Worm (Caenorhabditis elegans) whole organism, L4/young adult: ENCODE results near the gene grl-2.

Experiments
- dao-5 ChIP-seq: sonication (generic microtip); optimal IDR thresholded peaks from 2 replicates; lab custom pipeline; 2016; ENCODE audit warnings: missing genotype, missing genetic modification characterization, moderate library complexity, missing compliant biosample characterization
- him-1 ChIP-seq: sonication (generic microtip); optimal IDR thresholded peaks from 2 replicates; lab custom pipeline; 2016; ENCODE audit warnings: missing genotype, missing genetic modification reagents, missing genetic modification characterization, missing compliant biosample characterization

DNA sequence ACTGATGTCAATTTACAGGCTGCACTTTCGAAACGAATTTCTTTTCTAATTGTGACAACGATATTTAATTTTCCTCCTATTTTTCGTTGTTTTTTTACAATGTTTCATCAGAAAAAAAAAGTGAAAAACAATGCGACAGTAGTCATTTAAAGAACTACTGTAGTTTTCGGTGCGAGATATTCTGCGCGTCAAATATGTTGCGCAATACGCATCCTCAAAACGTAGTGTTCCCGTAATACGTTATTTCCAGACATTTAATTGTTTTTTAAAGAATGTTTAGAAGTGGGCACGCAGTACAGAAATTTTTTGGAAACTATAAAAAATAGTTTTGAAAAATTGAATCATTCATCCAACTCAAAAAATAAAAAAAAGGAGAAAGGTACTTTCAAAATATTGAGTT is 29.2 kb downstream of the grl-2 start:
- TF ChIP-seq him-1 (tag; lab: Kevin White, UChicago) (no peak), dao-5 (tag; lab: Kevin White, UChicago) (no peak)
